Worm (Caenorhabditis elegans): Measurements from ENCODE around the gene hil-2.

Gene hil-2

ce11 chrIV:6275671-6276209 lies 18.3 kb upstream of the hil-2 start, which contains the start of the genes aat-4 and T13A10.1:
Gene aat-4, minus strand, starts transcription at chrIV:6275721.
Gene T13A10.1, plus strand, starts transcription at chrIV:6276081.
- TF ChIP-seq tbp1 (GFP tag; optimal IDR thresholded peaks at IDR 0.05), result no peak
- TF ChIP-seq die-1 (tag; optimal IDR thresholded peaks at IDR 0.05), result no peak
- no peak for TF ChIP-seq ztf-3 (GFP tag; optimal IDR thresholded peaks at IDR 0.05)
- TF ChIP-seq nhr-80 (tag; optimal IDR thresholded peaks at IDR 0.05), result peak; percentile 89
- no peak for TF ChIP-seq nhr-27 (tag; optimal IDR thresholded peaks at IDR 0.05)

- TF ChIP-seq nhr-120 (GFP tag; IDR thresholded peaks at IDR 0.05) (no peak), lin-40 (tag; optimal IDR thresholded peaks at IDR 0.05) (no peak), sdz-38 (tag; optimal IDR thresholded peaks at IDR 0.05) (no peak), tbp1 (GFP tag; optimal IDR thresholded peaks at IDR 0.05) (no peak), snpc-1.3 (tag; optimal IDR thresholded peaks at IDR 0.05; ENCODE audit: insufficient read depth) (no peak), die-1 (tag; optimal IDR thresholded peaks at IDR 0.05) (no peak), C06A6.2 (GFP tag; conservative IDR thresholded peaks at IDR 0.05) (no peak), pbrm-1 (GFP tag; IDR thresholded peaks at IDR 0.05) (no peak), Y56A3A.18 (GFP tag; IDR thresholded peaks at IDR 0.05) (no peak), madf-3 (GFP tag; IDR thresholded peaks at IDR 0.05) (no peak), ceh-40 (GFP tag; IDR thresholded peaks at IDR 0.05) (no peak), B0035.1 (tag; optimal IDR thresholded peaks at IDR 0.05) (no peak), atf-7 (tag; optimal IDR thresholded peaks at IDR 0.05) (no peak), madf-10 (tag; optimal IDR thresholded peaks at IDR 0.05) (no peak), lsy-27 (tag; optimal IDR thresholded peaks at IDR 0.05; ENCODE audit: borderline replicate concordance, insufficient read depth) (no peak), rcor-1 (GFP tag; IDR thresholded peaks at IDR 0.05) (no peak), ccch-3 (GFP tag; optimal IDR thresholded peaks at IDR 0.05) (no peak), fkh-3 (tag; optimal IDR thresholded peaks at IDR 0.05) (no peak)
These were observed 14.6 kb upstream of the hil-2 start, which contains the start of gene sams-5 for ce11 chrIV:6279392-6279791. Gene sams-5, minus strand, starts transcription at chrIV:6279522.

DNA sequence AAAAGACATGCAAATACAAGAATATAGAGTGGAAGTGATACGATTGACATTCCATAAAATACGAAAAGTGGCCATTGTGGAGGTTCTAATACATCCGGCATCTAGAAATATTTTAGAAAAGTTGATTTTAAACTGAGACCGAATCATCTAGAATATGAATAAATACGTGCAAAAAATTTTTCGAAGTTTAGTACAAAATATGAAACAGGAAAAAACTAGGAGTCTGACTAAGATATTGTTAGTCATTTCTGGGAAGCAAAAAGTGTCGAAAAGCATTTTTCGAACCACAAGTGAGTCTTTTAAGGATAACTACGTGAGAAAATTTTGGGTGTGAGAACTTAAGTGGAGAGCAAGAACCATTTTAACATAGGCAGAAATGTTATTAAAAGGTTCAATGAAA lies 11.9 kb upstream of the hil-2 start, which contains the start of gene srv-32:
Gene srv-32 (minus strand): TSS at position 101 of the 400 bp plus-strand sequence.
- TF ChIP-seq B0336.3 (GFP tag; IDR thresholded peaks at IDR 0.05) (no peak), attf-5 (GFP tag; optimal IDR thresholded peaks at IDR 0.05) (no peak), egl-18 (GFP tag; IDR thresholded peaks at IDR 0.05) (no peak), ceh-58 (GFP tag; IDR thresholded peaks at IDR 0.05) (no peak), cebp-2 (GFP tag; IDR thresholded peaks at IDR 0.05) (no peak), snpc-4 (GFP tag; optimal IDR thresholded peaks at IDR 0.05) (no peak), snpc-4 (tag; optimal IDR thresholded peaks at IDR 0.05) (no peak), F39B2.1 (GFP tag; IDR thresholded peaks at IDR 0.05) (no peak), ztf-25 (GFP tag; IDR thresholded peaks at IDR 0.05) (no peak)

- no peak for TF ChIP-seq Y53F4B.3 (GFP tag; IDR thresholded peaks at IDR 0.05)
- no peak for TF ChIP-seq hlh-26 (GFP tag; conservative IDR thresholded peaks at IDR 0.05)
- TF ChIP-seq lin-54 (GFP tag; optimal IDR thresholded peaks at IDR 0.05), result no peak
- TF ChIP-seq madf-6 (GFP tag; IDR thresholded peaks at IDR 0.05), result no peak
These were observed 9.8 kb upstream of the hil-2 start, which contains the start of gene ops-1 for ce11 chrIV:6284277-6284676. Gene ops-1, minus strand, starts transcription at chrIV:6284377.
